Worm (Caenorhabditis elegans): Measurements from ENCODE around the gene C25H3.1.

The C25H3.1 gene

ce11 chrII:5702611-5703192 lies 3.8 kb downstream of the C25H3.1 start:
- no peak for TF ChIP-seq efl-1 (optimal IDR thresholded peaks at IDR 0.05)
- peak in 1 of 2 experiments; percentile 50 for TF ChIP-seq efl-1 (GFP tag; optimal IDR thresholded peaks at IDR 0.05 in 1 of 2)
- no peak for TF ChIP-seq ceh-90 (tag; optimal IDR thresholded peaks at IDR 0.05)
- peak; percentile 69 for TF ChIP-seq blmp-1 (tag; optimal IDR thresholded peaks at IDR 0.05)
- no peak for TF ChIP-seq elt-3 (tag; optimal IDR thresholded peaks at IDR 0.05)
- no peak for TF ChIP-seq tlp-1 (tag; optimal IDR thresholded peaks at IDR 0.05)
- peak; percentile 46 for TF ChIP-seq lin-14 (GFP tag; optimal IDR thresholded peaks at IDR 0.05)
- TF ChIP-seq dpl-1 (GFP tag; optimal IDR thresholded peaks at IDR 0.05): no peak
- peak; percentile 29 for TF ChIP-seq snu-23 (GFP tag; optimal IDR thresholded peaks at IDR 0.05)
- no peak for TF ChIP-seq C16A3.4 (tag; optimal IDR thresholded peaks at IDR 0.05)
- TF ChIP-seq nhr-85 (tag): peak; percentile 78
- no peak for TF ChIP-seq sox-4 (tag; optimal IDR thresholded peaks at IDR 0.05)
- TF ChIP-seq hpl-2 (GFP tag; optimal IDR thresholded peaks at IDR 0.05): no peak
- no peak for TF ChIP-seq elt-2 (tag; optimal IDR thresholded peaks at IDR 0.05)
- TF ChIP-seq zip-4 (GFP tag; optimal IDR thresholded peaks at IDR 0.05): no peak
- no peak for TF ChIP-seq Y116A8C.19 (tag; optimal IDR thresholded peaks at IDR 0.05; ENCODE audit: borderline replicate concordance)
- TF ChIP-seq fkh-10 (GFP tag; optimal IDR thresholded peaks at IDR 0.05): peak; percentile 29

DNA sequence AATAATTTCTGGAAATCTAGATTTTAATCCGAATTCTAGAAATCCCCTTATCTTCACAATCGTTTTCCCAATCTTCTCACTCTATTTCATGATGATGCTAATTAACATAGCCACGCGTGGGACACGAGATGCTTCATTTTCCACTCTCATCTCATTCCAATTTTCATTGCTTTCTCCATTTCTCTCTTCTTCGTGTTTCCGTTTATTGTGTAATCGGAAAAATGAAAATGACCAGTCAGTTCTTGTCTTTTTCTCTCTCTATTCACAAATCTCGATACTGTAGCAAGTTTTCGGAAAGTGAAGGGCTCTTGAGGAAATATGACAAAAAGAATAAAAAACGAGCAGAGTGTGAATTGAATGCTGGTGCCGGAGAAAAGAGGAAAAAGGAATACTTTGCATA lies 5.6 kb downstream of the C25H3.1 start:
- no peak for TF ChIP-seq skn-1 (tag; optimal IDR thresholded peaks at IDR 0.05)
- peak; percentile 15 for TF ChIP-seq nhr-85 (tag)
- TF ChIP-seq zip-4 (GFP tag; optimal IDR thresholded peaks at IDR 0.05): no peak
- no peak for TF ChIP-seq nhr-71 (tag; optimal IDR thresholded peaks at IDR 0.05)
- TF ChIP-seq blmp-1 (tag; optimal IDR thresholded peaks at IDR 0.05): peak; percentile 93
- TF ChIP-seq vab-15 (tag; optimal IDR thresholded peaks at IDR 0.05): no peak
- no peak for TF ChIP-seq ceh-63 (GFP tag; optimal IDR thresholded peaks at IDR 0.05)
- no peak for TF ChIP-seq pqm-1 (tag; optimal IDR thresholded peaks at IDR 0.05)
- no peak for TF ChIP-seq Y116A8C.19 (tag; optimal IDR thresholded peaks at IDR 0.05; ENCODE audit: borderline replicate concordance)
- TF ChIP-seq lin-14 (GFP tag; optimal IDR thresholded peaks at IDR 0.05): peak; percentile 55
- no peak for TF ChIP-seq lsy-2 (tag; optimal IDR thresholded peaks at IDR 0.05)
- no peak for TF ChIP-seq fkh-4 (tag; optimal IDR thresholded peaks at IDR 0.05; ENCODE audit: borderline replicate concordance)
- TF ChIP-seq unc-86 (tag; optimal IDR thresholded peaks at IDR 0.05): no peak
- TF ChIP-seq fos-1 (tag; optimal IDR thresholded peaks at IDR 0.05): no peak
- no peak for TF ChIP-seq mab-9 (GFP tag; IDR thresholded peaks at IDR 0.05)
- no peak for TF ChIP-seq isw-1 (GFP tag; IDR thresholded peaks at IDR 0.05)
- TF ChIP-seq ceh-90 (tag; optimal IDR thresholded peaks at IDR 0.05): no peak
- TF ChIP-seq nhr-47 (tag; optimal IDR thresholded peaks at IDR 0.05): no peak
- TF ChIP-seq mef-2 (tag; optimal IDR thresholded peaks at IDR 0.05): no peak
- TF ChIP-seq hlh-4 (tag; optimal IDR thresholded peaks at IDR 0.05): no peak

ce11 chrII:5707532-5707931 lies 8.7 kb downstream of the C25H3.1 start, which contains the start of gene osta-2:
Gene osta-2, plus strand, starts transcription at chrII:5707691.
- TF ChIP-seq blmp-1 (tag; optimal IDR thresholded peaks at IDR 0.05) (peak; percentile 12), Y116A8C.19 (tag; optimal IDR thresholded peaks at IDR 0.05; ENCODE audit: borderline replicate concordance) (no peak), nhr-12 (tag; optimal IDR thresholded peaks at IDR 0.05) (no peak), swsn-7 (tag; optimal IDR thresholded peaks at IDR 0.05) (no peak), lin-14 (GFP tag; optimal IDR thresholded peaks at IDR 0.05) (peak; percentile 27), unc-98 (GFP tag; IDR thresholded peaks at IDR 0.05) (no peak), rnt-1 (tag; optimal IDR thresholded peaks at IDR 0.05) (no peak), ets-5 (GFP tag; IDR thresholded peaks at IDR 0.05) (no peak)

DNA sequence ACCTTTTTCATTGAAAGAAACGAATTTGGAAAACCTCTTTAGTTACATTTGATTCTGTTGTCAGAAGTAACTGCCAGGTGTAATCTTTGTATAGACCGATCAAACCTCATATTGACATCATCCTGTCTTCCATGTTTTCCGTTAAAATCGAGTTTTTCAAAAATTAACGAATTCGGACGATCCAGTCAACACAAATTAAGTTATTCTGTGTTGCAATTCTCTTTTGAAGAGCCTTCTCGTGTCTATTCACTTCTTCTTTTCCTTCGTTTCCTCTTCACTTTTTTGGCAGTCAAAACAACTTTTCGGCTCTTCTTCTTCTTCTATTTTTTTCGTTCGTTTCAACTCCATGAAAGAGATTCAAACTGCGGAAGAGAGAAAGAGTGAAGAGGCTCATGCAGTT lies 9.3 kb downstream of the C25H3.1 start:
- TF ChIP-seq nhr-71 (tag; optimal IDR thresholded peaks at IDR 0.05): peak; percentile 4
- TF ChIP-seq snpc-4 (tag; optimal IDR thresholded peaks at IDR 0.05): no peak
- no peak for TF ChIP-seq aha-1 (tag; optimal IDR thresholded peaks at IDR 0.05)
- TF ChIP-seq hpl-2 (GFP tag; optimal IDR thresholded peaks at IDR 0.05): no peak
- no peak for TF ChIP-seq dpl-1 (GFP tag; optimal IDR thresholded peaks at IDR 0.05)
- no peak for TF ChIP-seq mdl-1 (tag; optimal IDR thresholded peaks at IDR 0.05)
- no peak for TF ChIP-seq nhr-90 (tag; optimal IDR thresholded peaks at IDR 0.05; ENCODE audit: poor library complexity)
- no peak for TF ChIP-seq ceh-63 (GFP tag; optimal IDR thresholded peaks at IDR 0.05)
- TF ChIP-seq nhr-76 (tag; optimal IDR thresholded peaks at IDR 0.05): no peak
- TF ChIP-seq blmp-1 (tag; optimal IDR thresholded peaks at IDR 0.05): no peak
- no peak for TF ChIP-seq nhr-19 (GFP tag; conservative IDR thresholded peaks at IDR 0.05)
- no peak for TF ChIP-seq nhr-77 (tag; optimal IDR thresholded peaks at IDR 0.05)
- TF ChIP-seq C34B4.2 (tag; optimal IDR thresholded peaks at IDR 0.05): no peak
- no peak for TF ChIP-seq unc-62 (GFP tag; optimal IDR thresholded peaks at IDR 0.05)
- TF ChIP-seq snu-23 (GFP tag; optimal IDR thresholded peaks at IDR 0.05): no peak
- TF ChIP-seq hlh-17 (GFP tag; optimal IDR thresholded peaks at IDR 0.05; ENCODE audit: borderline replicate concordance): no peak
- TF ChIP-seq xbp-1 (tag; optimal IDR thresholded peaks at IDR 0.05): no peak
- no peak for TF ChIP-seq nhr-20 (tag; optimal IDR thresholded peaks at IDR 0.05)
